Fruit fly (Drosophila melanogaster): Measurements from ENCODE around the gene CG5004.

- TF ChIP-seq psq (optimal IDR thresholded peaks at IDR 0.05), result no peak
- TF ChIP-seq h (optimal IDR thresholded peaks at IDR 0.05), result no peak
- no peak for TF ChIP-seq ttk (optimal IDR thresholded peaks at IDR 0.05)
- no peak for TF ChIP-seq Myc (optimal IDR thresholded peaks at IDR 0.05)
- TF ChIP-seq insv (optimal IDR thresholded peaks at IDR 0.05), result no peak
Measured at dm6 chrX:17160396-17161040, 53.1 kb downstream of the CG5004 start.

Measured in Kc167 (cell line).